Fruit fly (Drosophila melanogaster) whole organism, adult: ENCODE data around the gene CG32428.
"Not testable (repeated sequence)": the region's sequence is repeated elsewhere in the genome, so short reads cannot be mapped to it uniquely, and the experiment has no call there.

Source experiments
- CG11617 ChIP-seq: fragments of 200-800 bp; sonication (Bioruptor generic); optimal IDR thresholded peaks from 2 replicates; lab custom pipeline; 2017; ENCODE audit warnings: mild to moderate bottlenecking, missing biosample characterization, missing genetic modification reagents, missing genetic modification characterization
- CG12768 ChIP-seq: fragments of 200-800 bp; sonication (Bioruptor generic); optimal IDR thresholded peaks from 2 replicates; lab custom pipeline; 2017; ENCODE audit warnings: missing biosample characterization, missing genetic modification characterization, mild to moderate bottlenecking, moderate library complexity, missing genetic modification reagents
- CG7045 ChIP-seq: fragments of 200-800 bp; sonication (Bioruptor generic); optimal IDR thresholded peaks from 2 replicates; lab custom pipeline; 2017; ENCODE audit warnings: missing biosample characterization, mild to moderate bottlenecking, missing genetic modification characterization
- pad ChIP-seq: fragments of 200-800 bp; sonication (Bioruptor generic); optimal IDR thresholded peaks from 3 replicates; lab custom pipeline; 2017; ENCODE audit warnings: missing biosample characterization, missing genetic modification characterization, mild to moderate bottlenecking, moderate library complexity, missing genetic modification reagents
- tj ChIP-seq: fragments of 200-800 bp; sonication (Bioruptor generic); optimal IDR thresholded peaks from 3 replicates; lab custom pipeline; 2017; ENCODE audit warnings: missing biosample characterization, mild to moderate bottlenecking, missing genetic modification characterization, moderate library complexity

dm6 chr3L:20503886-20504285 lies 30.4 kb upstream of the CG32428 start, which contains the start of gene CG17637:
- not testable (repeated sequence) for TF ChIP-seq CG12768 (GFP tag; lab: Kevin White, UChicago); CG11617 (GFP tag; lab: Kevin White, UChicago); tj (GFP tag; lab: Kevin White, UChicago); pad; CG7045
